Worm (Caenorhabditis elegans) whole organism, L2 larva: ENCODE measurements around the gene T26C12.2.
A peak's percentile ranks its signal among the peaks of the same experiment; 100 is the strongest.

Experiments used
- C34F6.9 ChIP-seq: fragments of 150-350 bp; optimal IDR thresholded peaks from 2 replicates; lab custom pipeline; 2014; ENCODE audit warnings: missing biosample characterization, missing genetic modification characterization
- F13H6.1 ChIP-seq: sonication (generic microtip); optimal IDR thresholded peaks from 2 replicates; lab custom pipeline; 2016; ENCODE audit warnings: missing genetic modification characterization, missing compliant biosample characterization
- Y55F3AM.14 ChIP-seq: fragments of 200-800 bp; sonication (Bioruptor generic); optimal IDR thresholded peaks from 2 replicates; lab custom pipeline; 2018; ENCODE audit warnings: mild to moderate bottlenecking, missing genetic modification characterization, missing compliant biosample characterization
- ZK546.5 ChIP-seq: sonication (generic microtip); optimal IDR thresholded peaks from 2 replicates; lab custom pipeline; 2017; ENCODE audit warnings: missing biosample characterization, missing genetic modification characterization
- crh-2 ChIP-seq: sonication (generic microtip); optimal IDR thresholded peaks from 2 replicates; lab custom pipeline; 2017; ENCODE audit warnings: missing biosample characterization, missing genetic modification characterization
- dmd-4 ChIP-seq: sonication (generic microtip); optimal IDR thresholded peaks from 2 replicates; lab custom pipeline; 2017; ENCODE audit warnings: missing biosample characterization, missing genetic modification characterization
- elt-1 ChIP-seq: fragments of 150-350 bp; optimal IDR thresholded peaks from 2 replicates; lab custom pipeline; 2014; ENCODE audit warnings: missing biosample characterization, missing genetic modification characterization
- fos-1 ChIP-seq: fragments of 150-350 bp; optimal IDR thresholded peaks from 2 replicates; lab custom pipeline; 2014; ENCODE audit warnings: missing biosample characterization, missing genetic modification characterization
- gmeb-1 ChIP-seq: fragments of 150-350 bp; optimal IDR thresholded peaks from 2 replicates; lab custom pipeline; 2014; ENCODE audit warnings: missing biosample characterization, missing genetic modification characterization
- lin-13 ChIP-seq: fragments of 150-350 bp; optimal IDR thresholded peaks from 2 replicates; lab custom pipeline; 2014; ENCODE audit warnings: missing biosample characterization, missing genetic modification reagents, missing genetic modification characterization
- lsy-2 ChIP-seq, 2 experiments: fragments of 150-350 bp in 1 of 2; sonication (generic microtip) in 1 of 2; optimal IDR thresholded peaks; 2 replicates each; lab custom pipeline; 2014 to 2017; ENCODE audit warnings: missing biosample characterization in 2 of 2, missing genetic modification characterization in 2 of 2
- mab-5 ChIP-seq: fragments of 150-350 bp; optimal IDR thresholded peaks from 2 replicates; lab custom pipeline; 2014; ENCODE audit warnings: missing biosample characterization, missing genetic modification characterization
- mbf-1 ChIP-seq: sonication (generic microtip); optimal IDR thresholded peaks from 2 replicates; lab custom pipeline; 2017; ENCODE audit warnings: missing biosample characterization, missing genetic modification characterization
- nhr-11 ChIP-seq: fragments of 150-350 bp; optimal IDR thresholded peaks from 2 replicates; lab custom pipeline; 2014; ENCODE audit warnings: missing biosample characterization, missing genetic modification characterization
- nhr-129 ChIP-seq: fragments of 150-350 bp; optimal IDR thresholded peaks from 2 replicates; lab custom pipeline; 2014; ENCODE audit warnings: missing biosample characterization, missing genetic modification characterization
- nhr-21 ChIP-seq: fragments of 150-350 bp; optimal IDR thresholded peaks from 2 replicates; lab custom pipeline; 2014; ENCODE audit warnings: missing biosample characterization, missing genetic modification characterization
- nhr-237 ChIP-seq: fragments of 150-350 bp; optimal IDR thresholded peaks from 2 replicates; lab custom pipeline; 2014; ENCODE audit warnings: missing biosample characterization, missing genetic modification characterization
- nhr-25 ChIP-seq: fragments of 150-350 bp; sonication (generic microtip); optimal IDR thresholded peaks from 3 replicates; lab custom pipeline; 2014; ENCODE audit warnings: missing biosample characterization, missing genetic modification characterization
- nhr-6 ChIP-seq: fragments of 150-350 bp; optimal IDR thresholded peaks from 2 replicates; lab custom pipeline; 2014; ENCODE audit warnings: missing biosample characterization, missing genetic modification characterization
- peb-1 ChIP-seq: fragments of 150-350 bp; optimal IDR thresholded peaks from 2 replicates; lab custom pipeline; 2014; ENCODE audit warnings: missing biosample characterization, missing genetic modification characterization
- sem-4 ChIP-seq: fragments of 150-350 bp; optimal IDR thresholded peaks from 2 replicates; lab custom pipeline; 2014; ENCODE audit warnings: missing biosample characterization, missing genetic modification reagents, missing genetic modification characterization
- skn-1 ChIP-seq: sonication (generic microtip); optimal IDR thresholded peaks from 2 replicates; lab custom pipeline; 2017; ENCODE audit warnings: missing biosample characterization, missing genetic modification characterization
- sma-9 ChIP-seq, 2 experiments: fragments of 150-350 bp in 1 of 2; sonication (generic microtip) in 1 of 2; optimal IDR thresholded peaks; 2 replicates each; lab custom pipeline; 2014 to 2016; ENCODE audit warnings: missing genetic modification characterization in 2 of 2, mild to moderate bottlenecking in 1 of 2, missing biosample characterization in 1 of 2, missing compliant biosample characterization in 1 of 2, missing genetic modification reagents in 1 of 2, moderate library complexity in 1 of 2
- unc-39 ChIP-seq: fragments of 150-350 bp; optimal IDR thresholded peaks from 2 replicates; lab custom pipeline; 2014; ENCODE audit warnings: missing biosample characterization, missing genetic modification characterization
- unc-55 ChIP-seq: fragments of 150-350 bp; sonication (generic microtip); optimal IDR thresholded peaks from 3 replicates; lab custom pipeline; 2014; ENCODE audit warnings: missing biosample characterization, missing genetic modification reagents, missing genetic modification characterization
- unc-62 ChIP-seq: fragments of 150-350 bp; optimal IDR thresholded peaks from 2 replicates; lab custom pipeline; 2014; ENCODE audit warnings: missing biosample characterization, missing genetic modification reagents, missing genetic modification characterization
- ztf-1 ChIP-seq: fragments of 200-800 bp; sonication (Bioruptor generic); conservative IDR thresholded peaks from 2 replicates; pipeline ENCODE4 v1.3.6; 2022; ENCODE audit warnings: missing genetic modification characterization, missing compliant biosample characterization

Gene T26C12.2

DNA sequence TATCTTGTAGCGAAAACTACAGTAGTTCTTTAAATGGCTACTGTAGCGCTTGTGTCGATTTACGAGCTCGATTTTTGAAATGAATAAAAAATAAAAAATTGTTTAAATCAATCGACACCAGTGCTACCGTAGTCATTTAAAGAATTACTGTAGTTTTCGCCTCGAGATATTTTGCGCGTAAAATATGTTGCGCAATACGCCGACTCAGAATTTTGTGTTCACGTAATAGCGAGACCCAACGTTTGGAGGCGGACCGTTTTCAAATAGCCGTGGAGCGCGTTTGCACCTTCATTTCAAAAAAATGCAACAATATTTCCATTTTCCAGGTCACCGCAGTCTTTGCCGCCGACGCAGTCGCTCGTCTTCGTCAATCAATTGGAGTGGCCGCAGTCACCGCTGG, 5.3 kb downstream of the T26C12.2 start:
- TF ChIP-seq dmd-4 (tag; lab: Kevin White, UChicago) (no peak), sem-4 (tag; lab: Kevin White, UChicago) (no peak), elt-1 (no peak), ZK546.5 (tag; lab: Kevin White, UChicago) (no peak)

DNA sequence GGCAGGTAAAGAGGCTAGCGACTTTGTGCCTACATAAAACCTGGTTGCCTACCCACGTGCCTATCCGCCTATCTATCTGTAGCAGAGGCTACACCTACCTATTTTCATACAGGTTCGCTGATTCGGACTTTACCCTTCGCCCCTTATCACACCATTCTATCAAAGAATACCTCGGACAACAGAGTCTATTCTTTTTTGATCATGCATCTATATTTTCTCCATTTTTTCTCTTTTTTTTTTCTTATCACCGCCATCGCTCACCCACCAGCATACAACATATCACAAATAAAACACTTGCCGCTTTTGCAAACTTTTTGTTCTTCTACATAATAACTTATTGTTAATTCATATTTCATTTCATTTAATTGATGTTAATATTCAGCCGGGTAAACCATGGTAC, 7.0 kb downstream of the T26C12.2 start, which contains the start of gene T26C12.1:
TSS of gene T26C12.1 (plus strand) at position 383 of the 400 bp plus-strand sequence.
- TF ChIP-seq unc-39 (tag; lab: Kevin White, UChicago): no peak
- TF ChIP-seq nhr-237: no peak
- TF ChIP-seq fos-1 (tag; lab: Kevin White, UChicago): peak; percentile 66

DNA sequence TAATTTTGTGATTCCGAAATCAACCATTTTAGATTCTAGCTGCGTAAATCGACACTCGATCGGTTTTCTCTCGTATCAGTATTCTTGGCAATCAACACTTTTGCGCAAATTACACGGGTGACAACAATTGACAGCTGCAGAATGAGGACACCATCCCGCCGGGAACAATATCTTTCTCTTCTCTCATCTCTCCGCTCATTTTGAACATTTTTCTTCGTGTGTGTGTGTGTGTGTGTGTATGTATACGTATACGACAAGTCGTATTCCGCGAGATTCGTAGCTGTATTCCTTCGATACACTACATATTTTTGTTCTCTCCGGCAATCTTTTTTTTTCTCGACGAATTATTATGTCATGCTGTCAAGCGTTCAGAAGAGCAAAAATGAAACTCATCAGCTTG, 8.7 kb downstream of the T26C12.2 start:
- TF ChIP-seq mbf-1 (tag; lab: Kevin White, UChicago) (no peak), nhr-21 (tag; lab: Kevin White, UChicago) (peak; percentile 9)

DNA sequence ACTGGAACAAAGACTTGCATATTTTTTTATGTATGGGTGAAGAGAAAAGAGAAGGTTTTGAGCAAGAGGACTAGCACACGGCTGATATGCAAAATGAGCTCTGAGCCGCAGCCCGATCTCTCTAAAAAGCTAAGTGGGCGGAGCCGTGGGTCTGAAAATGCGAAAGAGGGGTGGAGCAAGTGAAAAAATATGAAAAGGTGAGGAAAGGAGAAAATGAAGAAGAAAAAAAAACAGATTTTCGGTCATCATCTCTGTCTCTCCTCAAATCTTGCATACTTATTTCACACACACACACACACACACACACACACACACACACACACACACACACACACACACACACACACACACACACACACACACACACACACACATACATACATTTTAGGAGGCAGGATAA, 11.1 kb downstream of the T26C12.2 start, which contains the start of gene dmd-9:
TSS of gene dmd-9 (minus strand) at position 101 of the 400 bp plus-strand sequence.
- TF ChIP-seq peb-1 (no peak), nhr-6 (tag; lab: Kevin White, UChicago) (no peak), ztf-1 (no peak), unc-39 (tag; lab: Kevin White, UChicago) (no peak), dmd-4 (tag; lab: Kevin White, UChicago) (no peak), unc-62 (no peak), nhr-11 (tag; lab: Kevin White, UChicago) (no peak), nhr-129 (no peak), sem-4 (tag; lab: Kevin White, UChicago) (no peak), crh-2 (tag; lab: Kevin White, UChicago) (no peak), lin-13 (GFP tag; lab: Kevin White, UChicago) (no peak)

DNA sequence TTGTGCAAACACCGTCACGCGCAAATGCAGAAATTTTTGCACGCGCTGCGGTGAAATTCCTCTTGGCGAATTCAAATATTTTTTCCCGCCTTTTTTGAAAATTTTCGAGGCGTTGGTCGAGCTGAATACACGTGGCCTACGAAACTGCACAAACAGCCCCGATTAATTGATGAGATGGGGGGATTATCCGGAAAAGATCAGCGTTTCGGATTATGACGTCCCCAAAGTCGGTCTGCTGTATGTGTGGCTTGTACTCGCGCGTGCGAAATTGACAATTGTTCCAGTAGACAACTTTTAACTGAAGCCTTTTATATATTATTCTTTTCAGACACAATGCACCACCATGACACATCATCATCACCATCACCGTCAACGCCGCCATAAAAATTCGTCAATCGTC, 13.5 kb downstream of the T26C12.2 start:
- TF ChIP-seq ztf-1: no peak
- no peak for TF ChIP-seq C34F6.9 (tag; lab: Kevin White, UChicago)
- no peak for TF ChIP-seq skn-1 (tag; lab: Kevin White, UChicago)
- no peak for TF ChIP-seq Y55F3AM.14 (GFP tag; lab: Kevin White, UChicago)
- TF ChIP-seq mab-5 (tag; lab: Kevin White, UChicago): no peak
- TF ChIP-seq gmeb-1 (tag; lab: Kevin White, UChicago): no peak
- TF ChIP-seq sma-9 (GFP tag; optimal IDR thresholded peaks at IDR 0.05; lab: Kevin White, UChicago): no peak
- no peak for TF ChIP-seq sma-9 (tag; optimal IDR thresholded peaks at IDR 0.05; lab: Kevin White, UChicago)
- TF ChIP-seq nhr-25: no peak
- no peak for TF ChIP-seq unc-55 (GFP tag; lab: Kevin White, UChicago)

DNA sequence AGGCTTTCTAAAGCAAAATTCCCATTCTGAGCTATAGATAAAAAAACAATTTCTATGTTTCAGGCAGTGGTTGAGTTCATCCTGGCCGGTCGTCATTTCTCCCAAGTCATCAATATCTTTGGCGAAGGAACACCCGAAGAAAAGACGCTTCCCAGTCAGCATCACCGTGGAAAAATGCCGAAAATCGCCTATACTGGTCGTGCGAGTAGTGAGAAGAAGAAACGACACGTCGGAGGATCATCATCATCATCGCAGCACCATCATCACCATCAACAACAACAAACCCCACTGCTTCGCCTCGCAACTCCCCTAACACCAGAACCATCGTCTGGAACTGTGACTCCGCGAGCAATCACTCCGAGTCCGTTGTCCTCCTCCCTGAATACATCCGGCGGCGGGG, 14.0 kb downstream of the T26C12.2 start:
- TF ChIP-seq crh-2 (tag; lab: Kevin White, UChicago) (no peak), ZK546.5 (tag; lab: Kevin White, UChicago) (no peak), peb-1 (no peak)

DNA sequence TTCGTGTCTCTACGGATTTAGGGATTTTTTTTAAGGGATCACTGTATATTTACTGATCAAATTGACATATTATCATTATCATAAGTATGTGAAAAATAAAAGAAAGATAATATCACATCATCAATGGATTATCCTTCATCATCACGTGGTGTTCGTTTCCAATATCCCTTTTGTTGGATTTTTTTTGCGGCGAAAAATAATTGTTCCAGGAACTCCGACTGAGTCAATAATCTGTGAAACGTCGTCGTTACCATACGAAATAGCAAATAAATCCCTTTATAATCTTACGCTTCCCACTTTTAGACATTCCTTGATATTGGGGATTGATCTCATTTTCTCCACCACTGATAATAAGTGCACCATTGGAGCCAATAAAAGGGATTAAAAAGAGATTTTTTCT, 15.5 kb downstream of the T26C12.2 start:
- TF ChIP-seq Y55F3AM.14 (GFP tag; lab: Kevin White, UChicago) (no peak), nhr-21 (tag; lab: Kevin White, UChicago) (peak; percentile 22)

DNA sequence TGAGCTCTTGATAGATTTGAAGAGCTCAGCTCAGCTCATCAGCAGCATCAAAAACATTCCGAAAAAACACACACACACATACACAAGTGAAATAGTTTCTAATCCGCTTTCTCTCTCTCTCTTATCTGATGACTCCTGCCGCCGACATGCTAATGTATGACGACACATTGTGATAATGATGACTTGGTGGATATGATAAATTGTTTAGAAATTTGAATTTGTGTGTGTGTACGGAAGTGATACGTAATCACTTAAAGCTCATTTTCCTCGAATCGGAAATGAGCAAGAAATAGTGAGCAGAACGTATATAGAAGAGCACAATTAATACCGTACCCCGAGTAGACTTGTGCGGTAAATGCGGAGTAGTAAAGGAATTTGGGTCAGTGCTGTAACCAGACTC, 18.7 kb downstream of the T26C12.2 start:
- TF ChIP-seq lsy-2 (tag; optimal IDR thresholded peaks at IDR 0.05; lab: Kevin White, UChicago) (peak in 1 of 2 experiments; percentile 3), F13H6.1 (tag; lab: Kevin White, UChicago) (no peak), sma-9 (GFP tag; optimal IDR thresholded peaks at IDR 0.05; lab: Kevin White, UChicago) (peak; percentile 26), sma-9 (tag; optimal IDR thresholded peaks at IDR 0.05; lab: Kevin White, UChicago) (no peak)
